Fruit fly (Drosophila melanogaster): Measurements from ENCODE around the gene Pect.

DNA sequence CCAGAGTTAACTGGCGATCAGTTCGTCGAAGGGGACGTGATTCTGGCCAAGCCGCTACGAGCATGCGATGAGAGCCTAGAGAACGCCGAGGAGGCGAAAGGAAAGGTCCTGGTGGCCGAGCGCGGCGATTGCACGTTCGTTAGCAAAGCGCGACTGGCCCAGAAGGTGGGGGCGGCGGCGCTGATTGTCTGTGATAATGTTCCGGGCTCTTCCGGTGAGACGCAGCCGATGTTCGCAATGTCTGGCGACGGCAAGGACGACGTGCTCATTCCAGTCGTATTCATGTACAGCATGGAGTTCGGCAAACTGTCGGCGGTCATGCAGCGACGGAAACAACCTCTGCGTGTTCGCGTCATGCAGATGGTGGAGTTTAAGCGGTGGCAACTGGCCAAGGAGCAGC is 7.7 kb upstream of the Pect start:
- TF ChIP-seq toe (GFP tag; optimal IDR thresholded peaks at IDR 0.05) = no peak
- no peak for TF ChIP-seq Clk (GFP tag; optimal IDR thresholded peaks at IDR 0.05)
- TF ChIP-seq tj (GFP tag; optimal IDR thresholded peaks at IDR 0.05) = no peak
- TF ChIP-seq kay (GFP tag; ENCODE audit: borderline replicate concordance) = no peak
- no peak for TF ChIP-seq cic (GFP tag; optimal IDR thresholded peaks at IDR 0.05)
- TF ChIP-seq ovo (GFP tag; optimal IDR thresholded peaks at IDR 0.05) = no peak
- no peak for TF ChIP-seq pad (GFP tag; optimal IDR thresholded peaks at IDR 0.05)
- no peak for TF ChIP-seq CG11617 (GFP tag; optimal IDR thresholded peaks at IDR 0.05)
- no peak for TF ChIP-seq Crg-1 (GFP tag; optimal IDR thresholded peaks at IDR 0.05)
- TF ChIP-seq CG5204 (GFP tag; optimal IDR thresholded peaks at IDR 0.05) = no peak
- no peak for TF ChIP-seq CG12768 (GFP tag; optimal IDR thresholded peaks at IDR 0.05)
- no peak for TF ChIP-seq CG33017 (tag; optimal IDR thresholded peaks at IDR 0.05)
- no peak for TF ChIP-seq cnc (optimal IDR thresholded peaks at IDR 0.05)

Measured in whole organism, adult.